Worm (Caenorhabditis elegans): ENCODE measurements around the gene C14A11.2.

The C14A11.2 gene

ce11 chrX:2819747-2820146, 16.8 kb downstream of the C14A11.2 start:
- TF ChIP-seq syd-9 (tag; optimal IDR thresholded peaks at IDR 0.05): no peak
- no peak for TF ChIP-seq ceh-9 (tag; optimal IDR thresholded peaks at IDR 0.05)
- TF ChIP-seq gmeb-2 (tag; optimal IDR thresholded peaks at IDR 0.05): no peak

- no peak for TF ChIP-seq unc-86 (tag; optimal IDR thresholded peaks at IDR 0.05)
- TF ChIP-seq ceh-2 (tag; optimal IDR thresholded peaks at IDR 0.05): no peak
- TF ChIP-seq pag-3 (tag; optimal IDR thresholded peaks at IDR 0.05; ENCODE audit: borderline replicate concordance): no peak
- TF ChIP-seq ceh-18 (tag; optimal IDR thresholded peaks at IDR 0.05): no peak
- TF ChIP-seq pat-9 (tag; optimal IDR thresholded peaks at IDR 0.05): no peak
- TF ChIP-seq pax-1 (tag; optimal IDR thresholded peaks at IDR 0.05): no peak
- no peak for TF ChIP-seq ceh-45 (GFP tag; IDR thresholded peaks at IDR 0.05)
- no peak for TF ChIP-seq pqm-1 (tag; optimal IDR thresholded peaks at IDR 0.05)
- TF ChIP-seq che-1 (tag; optimal IDR thresholded peaks at IDR 0.05): no peak
- no peak for TF ChIP-seq ceh-24 (tag; optimal IDR thresholded peaks at IDR 0.05)
- TF ChIP-seq K09A11.1 (tag; optimal IDR thresholded peaks at IDR 0.05; ENCODE audit: insufficient read depth): no peak
- TF ChIP-seq pha-2 (tag; optimal IDR thresholded peaks at IDR 0.05): no peak
- no peak for TF ChIP-seq F13H6.1 (tag; optimal IDR thresholded peaks at IDR 0.05)
- TF ChIP-seq unc-3 (GFP tag; conservative IDR thresholded peaks at IDR 0.05): no peak
- no peak for TF ChIP-seq unc-3 (tag; optimal IDR thresholded peaks at IDR 0.05)
- no peak for TF ChIP-seq unc-55 (GFP tag; optimal IDR thresholded peaks at IDR 0.05)
- no peak for TF ChIP-seq ref-2 (tag; optimal IDR thresholded peaks at IDR 0.05)
- TF ChIP-seq ztf-16 (tag; optimal IDR thresholded peaks at IDR 0.05): no peak
- TF ChIP-seq K02D7.2 (tag; optimal IDR thresholded peaks at IDR 0.05): no peak
- no peak for TF ChIP-seq fkh-10 (GFP tag; optimal IDR thresholded peaks at IDR 0.05)
- TF ChIP-seq Y22D7AL.16 (tag; optimal IDR thresholded peaks at IDR 0.05): no peak
Measured at ce11 chrX:2820148-2820547, 17.2 kb downstream of the C14A11.2 start, which contains the start of gene tsp-6. tsp-6 (plus strand) TSS chrX:2820448.

- TF ChIP-seq elt-2 (tag; optimal IDR thresholded peaks at IDR 0.05) (no peak), ahr-1 (tag; optimal IDR thresholded peaks at IDR 0.05) (no peak), ceh-14 (tag; optimal IDR thresholded peaks at IDR 0.05) (no peak), ref-2 (tag; optimal IDR thresholded peaks at IDR 0.05) (peak; percentile 6)
Measured at ce11 chrX:2826337-2826736, 23.4 kb downstream of the C14A11.2 start.

ce11 chrX:2827702-2828182, 24.8 kb downstream of the C14A11.2 start, which contains the start of gene ssr-2:
ssr-2 (minus strand) TSS chrX:2827752.
- TF ChIP-seq ceh-22 (tag; optimal IDR thresholded peaks at IDR 0.05) (no peak), npax-4 (tag; optimal IDR thresholded peaks at IDR 0.05) (no peak), pros-1 (tag; optimal IDR thresholded peaks at IDR 0.05) (no peak), pha-4 (tag; optimal IDR thresholded peaks at IDR 0.05) (no peak), ceh-31 (tag; optimal IDR thresholded peaks at IDR 0.05) (no peak), ceh-14 (tag; optimal IDR thresholded peaks at IDR 0.05) (no peak), hlh-6 (tag; optimal IDR thresholded peaks at IDR 0.05) (no peak)

- TF ChIP-seq nfya-1 (tag; optimal IDR thresholded peaks at IDR 0.05) (no peak), F13H6.1 (tag; optimal IDR thresholded peaks at IDR 0.05) (no peak), dmd-4 (tag; optimal IDR thresholded peaks at IDR 0.05; ENCODE audit: borderline replicate concordance) (no peak), elt-2 (tag; optimal IDR thresholded peaks at IDR 0.05) (peak; percentile 44), unc-55 (GFP tag; optimal IDR thresholded peaks at IDR 0.05) (no peak)
Measured at ce11 chrX:2836770-2837169, 33.9 kb downstream of the C14A11.2 start.

All from whole organism, late embryonic.